Worm (Caenorhabditis elegans): ENCODE results near the gene kin-26.

Gene kin-26

DNA sequence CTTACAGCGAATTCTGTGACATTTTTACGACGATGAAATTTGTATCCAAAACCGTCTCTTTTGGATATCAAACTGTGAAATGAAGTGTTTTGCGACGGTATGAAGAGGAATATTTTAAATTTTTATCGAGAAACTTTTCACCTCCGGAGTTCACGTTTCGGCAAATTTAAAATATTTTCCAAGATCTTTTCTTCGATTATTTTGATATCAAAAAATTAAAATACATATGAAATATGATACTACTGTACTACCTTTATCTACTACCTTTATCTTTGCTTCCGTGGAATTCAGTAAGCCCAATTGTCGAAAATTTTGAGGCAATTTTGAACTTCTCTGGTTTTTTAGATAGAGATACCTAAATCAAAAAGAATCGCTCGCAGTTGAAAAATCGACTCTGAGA lies at the start of gene kin-26:
Gene kin-26, minus strand, starts transcription at position 101 of the 400 bp plus-strand sequence.
- TF ChIP-seq sma-9 (GFP tag; optimal IDR thresholded peaks at IDR 0.05) (no peak), sma-9 (tag; optimal IDR thresholded peaks at IDR 0.05) (no peak), nhr-237 (tag; optimal IDR thresholded peaks at IDR 0.05) (no peak), nhr-129 (tag; optimal IDR thresholded peaks at IDR 0.05) (no peak), unc-39 (tag; optimal IDR thresholded peaks at IDR 0.05) (no peak), nhr-10 (tag; optimal IDR thresholded peaks at IDR 0.05) (no peak), ama-1 (optimal IDR thresholded peaks at IDR 0.05) (no peak), sma-3 (GFP tag; optimal IDR thresholded peaks at IDR 0.05) (no peak), nhr-23 (tag; optimal IDR thresholded peaks at IDR 0.05) (no peak), lin-39 (tag; optimal IDR thresholded peaks at IDR 0.05) (no peak), ceh-16 (tag; optimal IDR thresholded peaks at IDR 0.05) (no peak), elt-3 (tag; optimal IDR thresholded peaks at IDR 0.05) (no peak), nhr-21 (tag; optimal IDR thresholded peaks at IDR 0.05) (no peak), dmd-4 (tag; optimal IDR thresholded peaks at IDR 0.05) (no peak), unc-62 (GFP tag; optimal IDR thresholded peaks at IDR 0.05) (no peak), peb-1 (tag; optimal IDR thresholded peaks at IDR 0.05) (no peak), ceh-82 (tag; optimal IDR thresholded peaks at IDR 0.05) (no peak), crh-2 (tag; optimal IDR thresholded peaks at IDR 0.05) (no peak), elt-1 (tag; optimal IDR thresholded peaks at IDR 0.05) (no peak), lsy-2 (tag; optimal IDR thresholded peaks at IDR 0.05) (no peak), ztf-11 (tag; optimal IDR thresholded peaks at IDR 0.05) (no peak)

DNA sequence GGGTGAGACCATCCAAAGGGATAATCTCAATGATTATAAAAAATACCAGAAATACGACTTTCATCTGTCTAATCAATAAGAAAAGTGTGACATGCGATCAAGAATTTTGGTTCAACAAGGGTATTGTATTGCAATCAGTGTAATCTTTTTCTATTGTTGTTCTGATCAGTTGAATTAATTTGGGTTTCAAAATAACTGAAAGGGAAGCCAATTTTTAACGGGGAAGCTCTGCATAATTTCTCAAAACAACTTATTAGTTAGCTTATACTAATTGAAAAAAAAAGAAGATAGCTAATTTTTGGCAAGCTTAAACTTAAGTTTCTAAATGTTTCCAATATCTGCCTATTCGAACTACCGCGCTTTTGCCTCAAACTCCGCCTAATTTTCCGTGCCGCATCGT lies 49.5 kb upstream of the kin-26 start, which contains the start of gene C49H3.12:
Gene C49H3.12, minus strand, starts transcription at position 101 of the 400 bp plus-strand sequence.
- TF ChIP-seq mbf-1 (tag; optimal IDR thresholded peaks at IDR 0.05) (no peak), mdl-1 (tag; optimal IDR thresholded peaks at IDR 0.05) (no peak)

DNA sequence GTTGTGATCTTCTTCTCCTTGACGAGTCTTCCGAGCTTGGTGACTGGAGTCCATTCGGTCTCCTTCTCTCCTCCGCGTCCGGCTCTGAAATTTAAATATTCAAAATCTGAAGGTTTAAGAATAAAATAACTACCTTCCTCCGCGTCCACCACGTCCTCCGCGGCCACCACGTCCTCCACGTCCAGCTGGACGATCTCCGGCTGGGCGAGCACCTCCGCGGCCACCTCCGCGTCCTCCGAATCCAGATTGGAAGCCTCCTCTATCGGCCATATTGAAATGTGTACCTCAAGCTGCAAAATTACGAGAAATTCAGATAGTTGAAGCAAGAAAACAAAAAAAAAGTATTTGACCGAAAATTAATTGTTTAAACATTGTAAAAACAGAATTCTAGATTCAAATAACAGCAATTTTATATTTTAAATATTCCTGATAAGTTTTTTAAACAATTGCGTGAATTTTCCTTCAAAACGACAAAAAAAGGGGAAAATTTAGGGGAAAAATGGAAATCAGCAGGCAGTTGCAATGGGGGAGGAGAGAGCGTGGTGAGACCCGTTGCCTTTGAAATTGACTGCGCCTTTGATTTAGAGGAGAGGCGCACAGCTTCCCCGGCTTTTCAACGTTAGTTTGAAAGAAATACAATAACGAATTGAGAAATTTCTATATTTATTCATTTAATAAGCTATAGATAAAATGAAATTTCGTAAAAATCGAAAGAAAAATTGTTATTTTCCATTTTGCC lies 48.6 kb upstream of the kin-26 start, which contains the start of gene rps-2:
Gene rps-2, minus strand, starts transcription at position 290 of the 739 bp plus-strand sequence.
- no peak for TF ChIP-seq ztf-11 (tag; optimal IDR thresholded peaks at IDR 0.05)
- TF ChIP-seq ztf-4 (tag; optimal IDR thresholded peaks at IDR 0.05): no peak
- TF ChIP-seq lin-13 (GFP tag; optimal IDR thresholded peaks at IDR 0.05): peak; percentile 28
- no peak for TF ChIP-seq ceh-82 (tag; optimal IDR thresholded peaks at IDR 0.05)
- TF ChIP-seq lsy-2 (tag; optimal IDR thresholded peaks at IDR 0.05): peak in 1 of 2 experiments; percentile 32
- peak; percentile 10 for TF ChIP-seq nhr-129 (tag; optimal IDR thresholded peaks at IDR 0.05)
- peak; percentile 50 for TF ChIP-seq C34F6.9 (tag; optimal IDR thresholded peaks at IDR 0.05)
- TF ChIP-seq R02D3.7 (tag; optimal IDR thresholded peaks at IDR 0.05): no peak
- no peak for TF ChIP-seq lin-39 (tag; optimal IDR thresholded peaks at IDR 0.05)
- peak; percentile 1 for TF ChIP-seq fos-1 (tag; optimal IDR thresholded peaks at IDR 0.05)

DNA sequence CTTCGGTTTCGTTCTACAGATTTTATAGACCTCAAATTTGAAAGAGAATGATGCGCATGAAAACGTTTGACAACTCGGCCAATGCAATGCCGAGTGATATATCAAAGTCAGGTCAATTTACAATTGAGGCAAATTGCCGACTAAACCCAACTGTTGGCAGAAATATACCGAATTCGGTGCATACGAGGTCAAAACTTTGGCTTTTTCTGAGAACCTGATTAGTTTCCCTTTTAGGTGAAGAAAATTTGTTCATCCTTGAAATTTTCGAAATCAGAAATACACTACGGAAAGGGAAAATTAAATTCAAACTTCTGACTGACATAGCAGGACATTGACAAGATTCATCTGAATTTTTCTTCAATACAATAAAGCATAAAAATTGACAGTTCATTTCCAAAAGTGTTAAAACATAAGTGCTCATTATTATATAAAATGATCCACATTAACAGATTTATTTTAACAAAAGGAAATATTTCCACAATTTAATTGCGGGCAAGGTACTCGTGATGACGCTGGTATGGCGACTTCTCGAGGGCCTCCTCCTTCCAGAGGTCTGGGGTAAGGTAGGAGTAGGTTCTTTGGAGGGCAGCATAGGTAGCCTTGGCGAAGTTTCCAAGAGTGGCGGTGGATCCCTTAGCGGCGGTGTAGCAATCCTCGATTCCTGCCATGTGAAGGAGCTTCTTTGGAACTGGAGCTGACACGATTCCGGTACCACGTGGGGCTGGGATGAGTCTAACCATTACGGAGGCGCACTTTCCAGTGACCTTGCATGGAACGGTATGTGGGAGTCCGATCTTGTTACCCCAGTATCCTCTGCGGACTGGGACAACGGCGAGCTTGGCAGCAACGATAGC lies 47.5 kb upstream of the kin-26 start:
- TF ChIP-seq ceh-82 (tag; optimal IDR thresholded peaks at IDR 0.05): no peak
- TF ChIP-seq fos-1 (tag; optimal IDR thresholded peaks at IDR 0.05): no peak
- TF ChIP-seq lin-13 (GFP tag; optimal IDR thresholded peaks at IDR 0.05): no peak
- TF ChIP-seq nhr-129 (tag; optimal IDR thresholded peaks at IDR 0.05): no peak
- no peak for TF ChIP-seq Y55F3AM.14 (GFP tag; optimal IDR thresholded peaks at IDR 0.05)
- TF ChIP-seq ztf-11 (tag; optimal IDR thresholded peaks at IDR 0.05): no peak
- TF ChIP-seq sma-3 (GFP tag; optimal IDR thresholded peaks at IDR 0.05): no peak

DNA sequence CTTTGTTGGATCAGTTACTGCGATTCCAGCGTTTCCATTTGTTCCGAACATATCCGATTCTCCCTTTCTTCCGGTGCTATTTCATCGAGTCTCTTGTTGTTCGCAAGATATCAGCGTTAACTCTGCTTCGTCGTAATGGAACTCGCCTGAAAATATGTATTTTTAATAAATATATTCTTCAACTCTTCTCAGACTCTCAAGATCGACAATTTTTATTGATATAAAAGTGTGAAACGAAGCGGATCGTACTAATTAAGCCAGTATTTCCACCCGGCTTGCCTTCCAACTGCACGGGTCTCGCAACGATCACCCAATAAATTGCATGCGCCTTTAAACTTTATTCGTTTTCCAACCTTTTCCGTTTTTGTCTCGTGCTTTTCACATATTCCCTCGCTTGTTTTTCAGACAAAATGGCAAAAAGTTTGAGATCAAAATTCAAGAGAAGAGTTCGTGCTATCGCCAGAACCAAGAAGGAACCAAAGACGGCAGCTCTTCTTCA lies 46.4 kb upstream of the kin-26 start, which contains the start of the genes xpo-3 and C49H3.3:
Gene xpo-3, minus strand, starts transcription at position 51 of the 499 bp plus-strand sequence.
Gene C49H3.3, plus strand, starts transcription at position 369 of the 499 bp plus-strand sequence.
- TF ChIP-seq lsy-2 (tag; optimal IDR thresholded peaks at IDR 0.05) (peak in 1 of 2 experiments; percentile 69), F13H6.1 (tag; optimal IDR thresholded peaks at IDR 0.05) (no peak), C34F6.9 (tag; optimal IDR thresholded peaks at IDR 0.05) (peak; percentile 58), unc-55 (GFP tag; optimal IDR thresholded peaks at IDR 0.05) (peak; percentile 63), nhr-11 (tag; optimal IDR thresholded peaks at IDR 0.05) (no peak), nhr-237 (tag; optimal IDR thresholded peaks at IDR 0.05) (no peak), nhr-77 (tag; optimal IDR thresholded peaks at IDR 0.05) (no peak), ZK546.5 (tag; optimal IDR thresholded peaks at IDR 0.05) (no peak), nhr-129 (tag; optimal IDR thresholded peaks at IDR 0.05) (peak; percentile 50), fos-1 (tag; optimal IDR thresholded peaks at IDR 0.05) (peak; percentile 5), nhr-25 (tag; optimal IDR thresholded peaks at IDR 0.05) (peak; percentile 26), crh-2 (tag; optimal IDR thresholded peaks at IDR 0.05) (peak; percentile 50)
